Worm (Caenorhabditis elegans): Measurements from ENCODE around the gene hrg-9.

ce11 chrV:12950812-12951528 is 12.2 kb downstream of the hrg-9 start, which contains the start of the genes T16G1.9 and T16G1.18:
- TF ChIP-seq tra-4 (tag; optimal IDR thresholded peaks at IDR 0.05) (no peak), ama-1 (optimal IDR thresholded peaks at IDR 0.05) (no peak), scrt-1 (GFP tag; IDR thresholded peaks at IDR 0.05) (no peak), hnd-1 (tag; optimal IDR thresholded peaks at IDR 0.05) (no peak), hmbx-1 (tag; optimal IDR thresholded peaks at IDR 0.05) (no peak), flt-1 (GFP tag; IDR thresholded peaks at IDR 0.05) (no peak), ceh-36 (tag; optimal IDR thresholded peaks at IDR 0.05) (no peak)

All from whole organism, early embryonic.